ENCODE assay signal across 1 fruit fly cellular context in genomic region chr3L:5580490-5581116, dm6.
TF ChIP-seq lines count a peak whose summit lies in the region.

No protein-coding gene starts in this region.

TF ChIP-seq in whole organism, embryonic, 481 proteins besides CTCF, POLR2A, EP300 and RAD21 (continued from another document):
- TF ChIP-seq HLH3B (GFP tag; IDR thresholded peaks at IDR 0.05; lab: Robert Waterston, UW) = 0 out of 2 replicates have a peak, but pooled peaks have one; percentile 7
- TF ChIP-seq trem (tag; optimal IDR thresholded peaks at IDR 0.05; lab: Kevin White, UChicago) = no peak
- TF ChIP-seq chinmo (GFP tag; IDR thresholded peaks at IDR 0.05; lab: Robert Waterston, UW; ENCODE audit: partially characterized antibody) = 0 out of 4 replicates have a peak, but pooled peaks have one; percentile 32
- TF ChIP-seq ERR (GFP tag; optimal IDR thresholded peaks at IDR 0.05; lab: Kevin White, UChicago) = no peak
